Worm (Caenorhabditis elegans): Measurements from ENCODE around the gene Y66D12A.21.

DNA sequence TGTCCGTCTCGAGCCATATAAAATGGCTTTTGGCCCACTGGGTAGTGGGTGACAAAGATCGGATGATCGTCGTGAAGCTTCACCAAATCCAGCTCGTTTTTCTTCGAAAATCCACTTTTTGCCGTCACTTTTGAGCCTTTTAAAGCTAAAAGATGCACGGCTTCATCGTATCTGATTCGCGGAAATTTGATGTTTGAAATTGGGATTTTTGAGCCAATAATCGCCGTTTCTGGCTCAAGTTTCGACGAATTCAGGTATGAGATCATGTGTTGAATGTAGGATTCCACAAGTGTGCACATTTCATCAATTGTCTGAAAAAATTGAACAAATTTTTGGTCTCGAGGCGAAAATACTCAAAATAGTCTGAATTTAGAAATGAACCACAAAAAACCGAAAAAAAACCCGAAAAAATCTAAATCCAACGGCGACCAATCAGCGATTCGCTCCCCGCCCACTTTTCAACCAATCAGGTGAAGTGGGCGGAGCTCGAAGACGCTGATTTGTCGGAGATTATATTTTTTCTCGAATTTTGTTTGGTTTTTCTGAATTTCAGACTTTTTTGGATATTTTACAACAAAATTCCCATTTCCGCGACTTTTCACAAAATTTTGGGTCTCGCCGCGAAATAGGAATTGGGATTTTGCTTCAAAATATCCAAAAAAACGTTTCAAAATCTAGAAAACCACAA lies 16.3 kb downstream of the Y66D12A.21 start:
- TF ChIP-seq ceh-90 (tag; optimal IDR thresholded peaks at IDR 0.05) (no peak), alr-1 (tag; optimal IDR thresholded peaks at IDR 0.05; ENCODE audit: borderline replicate concordance) (no peak), fkh-8 (tag; optimal IDR thresholded peaks at IDR 0.05) (no peak), ama-1 (optimal IDR thresholded peaks at IDR 0.05) (no peak), lir-3 (tag; optimal IDR thresholded peaks at IDR 0.05; ENCODE audit: poor library complexity) (no peak), fkh-4 (tag; optimal IDR thresholded peaks at IDR 0.05; ENCODE audit: borderline replicate concordance) (no peak), blmp-1 (tag; optimal IDR thresholded peaks at IDR 0.05) (no peak), unc-98 (GFP tag; IDR thresholded peaks at IDR 0.05) (no peak), isw-1 (GFP tag; IDR thresholded peaks at IDR 0.05) (no peak)

Measured in whole organism, L1 larva.